Worm (Caenorhabditis elegans) whole organism, L1 larva: ENCODE data around the gene eif-3.K.

Source experiments
- egl-27 ChIP-seq, 2 experiments: fragments of 150-350 bp in 1 of 2; sonication (generic microtip); optimal IDR thresholded peaks; 3 replicates each; lab custom pipeline; 2017 to 2018; ENCODE audit warnings: missing biosample characterization in 2 of 2, missing genetic modification characterization in 2 of 2, missing genetic modification reagents in 2 of 2
- lin-15B ChIP-seq: fragments of 150-350 bp; sonication (generic microtip); optimal IDR thresholded peaks from 3 replicates; lab custom pipeline; 2014; ENCODE audit warnings: missing biosample characterization, missing genetic modification characterization
- nhr-11 ChIP-seq: fragments of 150-350 bp; optimal IDR thresholded peaks from 2 replicates; lab custom pipeline; 2014; ENCODE audit warnings: missing biosample characterization, missing genetic modification characterization
- unc-30 ChIP-seq: sonication (generic microtip); optimal IDR thresholded peaks from 2 replicates; lab custom pipeline; 2017; ENCODE audit warnings: missing biosample characterization, missing genetic modification characterization
- unc-86 ChIP-seq: sonication (generic microtip); optimal IDR thresholded peaks from 2 replicates; lab custom pipeline; 2016; ENCODE audit warnings: missing genetic modification characterization, missing compliant biosample characterization

- TF ChIP-seq unc-86 (no peak), nhr-11 (tag; lab: Kevin White, UChicago) (no peak), egl-27 (tag; optimal IDR thresholded peaks at IDR 0.05; lab: Kevin White, UChicago) (no peak), lin-15B (tag; lab: Kevin White, UChicago) (no peak), unc-30 (no peak)
Measured at ce11 chrV:12952287-12952686, 1.5 kb upstream of the eif-3.K start, which contains the start of gene pqn-68.
